Fruit fly (Drosophila melanogaster) whole organism, embryonic: Measurements from ENCODE around the gene Plap.

Source experiments
- Atf3 ChIP-seq: fragments of 200-800 bp; sonication (Bioruptor generic); optimal IDR thresholded peaks from 3 replicates; lab custom pipeline; 2016; ENCODE audit warnings: missing biosample characterization, missing genetic modification characterization
- Atf6 ChIP-seq: fragments of 200-800 bp; sonication (Bioruptor generic); IDR thresholded peaks from 2 replicates; pipeline ENCODE4 v1.3.6; 2022; ENCODE audit warnings: missing biosample characterization, missing genetic modification characterization
- B-H1 ChIP-seq: fragments of 200-800 bp; sonication (Bioruptor generic); IDR thresholded peaks from 3 replicates; pipeline ENCODE4 v1.3.6; 2022; ENCODE audit warnings: missing biosample characterization, missing genetic modification characterization
- Blimp-1 ChIP-seq: fragments of 200-800 bp; sonication (Bioruptor generic); optimal IDR thresholded peaks from 3 replicates; lab custom pipeline; 2018; ENCODE audit warnings: missing biosample characterization, missing genetic modification characterization, mild to moderate bottlenecking, moderate library complexity, missing genetic modification reagents
- BtbVII ChIP-seq: fragments of 200-800 bp; sonication (Bioruptor generic); optimal IDR thresholded peaks from 3 replicates; lab custom pipeline; 2017; ENCODE audit warnings: missing biosample characterization, mild to moderate bottlenecking, missing genetic modification characterization
- CG10274 ChIP-seq: fragments of 200-800 bp; sonication (Bioruptor generic); optimal IDR thresholded peaks from 3 replicates; lab custom pipeline; 2017; ENCODE audit warnings: missing biosample characterization, mild to moderate bottlenecking, missing genetic modification characterization
- CG11093 ChIP-seq: fragments of 200-800 bp; sonication (Bioruptor generic); IDR thresholded peaks from 3 replicates; pipeline ENCODE4 v1.3.6; 2022; ENCODE audit warnings: missing biosample characterization, missing genetic modification characterization
- CG12219 ChIP-seq: fragments of 200-800 bp; sonication (Bioruptor generic); optimal IDR thresholded peaks from 3 replicates; lab custom pipeline; 2018; ENCODE audit warnings: missing biosample characterization, mild to moderate bottlenecking, missing genetic modification characterization
- CG12659 ChIP-seq: fragments of 200-800 bp; sonication (Bioruptor generic); optimal IDR thresholded peaks from 3 replicates; lab custom pipeline; 2017; ENCODE audit warnings: mild to moderate bottlenecking, missing biosample characterization, missing genetic modification reagents, missing genetic modification characterization
- CG1529 ChIP-seq: fragments of 200-800 bp; sonication (Bioruptor generic); optimal IDR thresholded peaks from 3 replicates; lab custom pipeline; 2018; ENCODE audit warnings: missing biosample characterization, missing genetic modification characterization
- CG17361 ChIP-seq: fragments of 200-800 bp; sonication (Bioruptor generic); IDR thresholded peaks from 3 replicates; pipeline ENCODE4 v1.3.6; 2022; ENCODE audit warnings: missing biosample characterization, missing genetic modification characterization
- CG1792 ChIP-seq: fragments of 200-800 bp; sonication (Bioruptor generic); optimal IDR thresholded peaks from 2 replicates; lab custom pipeline; 2016; ENCODE audit warnings: missing biosample characterization, missing genetic modification characterization
- CG2202 ChIP-seq: fragments of 200-800 bp; sonication (Bioruptor generic); optimal IDR thresholded peaks from 2 replicates; lab custom pipeline; 2018; ENCODE audit warnings: missing biosample characterization, mild to moderate bottlenecking, missing genetic modification characterization
- CG2875 ChIP-seq: fragments of 200-800 bp; sonication (Bioruptor generic); optimal IDR thresholded peaks from 2 replicates; lab custom pipeline; 2017; ENCODE audit warnings: missing biosample characterization, mild to moderate bottlenecking, missing genetic modification characterization, missing genetic modification reagents
- CG31441 ChIP-seq: fragments of 200-800 bp; sonication (Bioruptor generic); IDR thresholded peaks from 2 replicates; pipeline ENCODE4 v1.3.6; 2022; ENCODE audit warnings: missing biosample characterization, missing genetic modification characterization
- CG34376 ChIP-seq: fragments of 200-800 bp; sonication (Bioruptor generic); optimal IDR thresholded peaks from 2 replicates; lab custom pipeline; 2018; ENCODE audit warnings: missing biosample characterization, mild to moderate bottlenecking, missing genetic modification characterization
- CG3995 ChIP-seq: fragments of 200-800 bp; sonication (Bioruptor generic); optimal IDR thresholded peaks from 3 replicates; lab custom pipeline; 2016; ENCODE audit warnings: missing biosample characterization, missing genetic modification characterization
- CG4282 ChIP-seq: fragments of 200-800 bp; sonication (Bioruptor generic); optimal IDR thresholded peaks from 2 replicates; lab custom pipeline; 2016; ENCODE audit warnings: missing biosample characterization, missing genetic modification characterization
- CG4328 ChIP-seq: fragments of 200-800 bp; sonication (Bioruptor generic); optimal IDR thresholded peaks from 3 replicates; lab custom pipeline; 2017; ENCODE audit warnings: missing biosample characterization, missing genetic modification reagents, missing genetic modification characterization
- CG4424 ChIP-seq: fragments of 200-800 bp; sonication (Bioruptor generic); optimal IDR thresholded peaks from 3 replicates; lab custom pipeline; 2016; ENCODE audit warnings: missing biosample characterization, missing genetic modification characterization
- CG4707 ChIP-seq: fragments of 200-800 bp; sonication (Bioruptor generic); optimal IDR thresholded peaks from 2 replicates; lab custom pipeline; 2018; ENCODE audit warnings: missing biosample characterization, mild to moderate bottlenecking, missing genetic modification characterization, moderate library complexity
- CG4854 ChIP-seq: fragments of 200-800 bp; sonication (Bioruptor generic); optimal IDR thresholded peaks from 2 replicates; lab custom pipeline; 2016; ENCODE audit warnings: missing biosample characterization, missing genetic modification characterization, inconsistent platforms
- CG7271 ChIP-seq: fragments of 200-800 bp; sonication (Bioruptor generic); optimal IDR thresholded peaks from 2 replicates; lab custom pipeline; 2018; ENCODE audit warnings: missing biosample characterization, mild to moderate bottlenecking, missing genetic modification characterization, moderate library complexity
- CG7987 ChIP-seq: fragments of 200-800 bp; sonication (Bioruptor generic); optimal IDR thresholded peaks from 2 replicates; lab custom pipeline; 2018; ENCODE audit warnings: missing biosample characterization, mild to moderate bottlenecking, missing genetic modification characterization, moderate library complexity
- CG9876 ChIP-seq: fragments of 200-800 bp; sonication (Bioruptor generic); optimal IDR thresholded peaks from 2 replicates; lab custom pipeline; 2016; ENCODE audit warnings: missing biosample characterization, missing genetic modification characterization
- CrebB ChIP-seq: fragments of 200-800 bp; sonication (Bioruptor generic); optimal IDR thresholded peaks from 3 replicates; lab custom pipeline; 2018; ENCODE audit warnings: missing biosample characterization, mild to moderate bottlenecking, missing genetic modification characterization
- Dek ChIP-seq: fragments of 200-800 bp; sonication (Bioruptor generic); optimal IDR thresholded peaks from 3 replicates; lab custom pipeline; 2019; ENCODE audit warnings: missing biosample characterization, mild to moderate bottlenecking, missing genetic modification characterization, moderate library complexity
- Elba2 ChIP-seq: fragments of 200-800 bp; sonication (Bioruptor generic); optimal IDR thresholded peaks from 3 replicates; lab custom pipeline; 2016; ENCODE audit warnings: missing biosample characterization, missing genetic modification characterization
- HmgD ChIP-seq: fragments of 200-800 bp; sonication (Bioruptor generic); optimal IDR thresholded peaks from 3 replicates; lab custom pipeline; 2016; ENCODE audit warnings: missing biosample characterization, missing genetic modification characterization
- Hmr ChIP-seq: fragments of 200-800 bp; sonication (Bioruptor generic); optimal IDR thresholded peaks from 3 replicates; lab custom pipeline; 2017; ENCODE audit warnings: mild to moderate bottlenecking, missing biosample characterization, missing genetic modification reagents, missing genetic modification characterization
- Lhr ChIP-seq: fragments of 200-800 bp; sonication (Bioruptor generic); optimal IDR thresholded peaks from 3 replicates; lab custom pipeline; 2017; ENCODE audit warnings: mild to moderate bottlenecking, missing biosample characterization, missing genetic modification reagents, missing genetic modification characterization
- MESR4 ChIP-seq: fragments of 200-800 bp; sonication (Bioruptor generic); optimal IDR thresholded peaks from 2 replicates; lab custom pipeline; 2018; ENCODE audit warnings: missing biosample characterization, mild to moderate bottlenecking, missing genetic modification characterization, moderate library complexity
- MTF-1 ChIP-seq: fragments of 200-800 bp; sonication (Bioruptor generic); optimal IDR thresholded peaks from 2 replicates; lab custom pipeline; 2018; ENCODE audit warnings: missing biosample characterization, mild to moderate bottlenecking, missing genetic modification characterization, borderline replicate concordance
- Nf-YA ChIP-seq: fragments of 200-800 bp; sonication (Bioruptor generic); IDR thresholded peaks from 2 replicates; pipeline ENCODE4 v1.3.6; 2022; ENCODE audit warnings: missing biosample characterization, missing genetic modification characterization
- Side ChIP-seq: fragments of 200-800 bp; sonication (Bioruptor generic); optimal IDR thresholded peaks from 2 replicates; lab custom pipeline; 2016; ENCODE audit warnings: missing biosample characterization, missing genetic modification characterization
- Sry-δ ChIP-seq: fragments of 200-800 bp; sonication (Bioruptor generic); optimal IDR thresholded peaks from 2 replicates; lab custom pipeline; 2016; ENCODE audit warnings: missing biosample characterization, missing genetic modification characterization
- az2 ChIP-seq: fragments of 200-800 bp; sonication (Bioruptor generic); optimal IDR thresholded peaks from 3 replicates; lab custom pipeline; 2016; ENCODE audit warnings: missing biosample characterization, missing genetic modification characterization
- bab2 ChIP-seq: fragments of 200-800 bp; sonication (Bioruptor generic); optimal IDR thresholded peaks from 2 replicates; lab custom pipeline; 2016; ENCODE audit warnings: missing biosample characterization, missing genetic modification characterization
- bbx ChIP-seq: fragments of 200-800 bp; sonication (Bioruptor generic); IDR thresholded peaks from 2 replicates; pipeline ENCODE4 v1.3.6; 2022; ENCODE audit warnings: missing biosample characterization, missing genetic modification characterization; ENCODE audit not compliant: partially characterized antibody
- dpn ChIP-seq, 2 experiments: fragments of 200-800 bp; sonication (Bioruptor generic); optimal IDR thresholded peaks; 3 replicates each; lab custom pipeline; 2016; ENCODE audit warnings: missing biosample characterization in 2 of 2, missing genetic modification characterization in 2 of 2
- hth ChIP-seq: fragments of >200 bp; optimal IDR thresholded peaks from 2 replicates; lab custom pipeline; 2017; ENCODE audit warnings: inconsistent platforms
- jigr1 ChIP-seq: fragments of 200-800 bp; sonication (Bioruptor generic); IDR thresholded peaks from 3 replicates; pipeline ENCODE4 v1.3.6; 2022; ENCODE audit warnings: missing biosample characterization, missing genetic modification characterization
- klu ChIP-seq: fragments of 200-800 bp; sonication (Bioruptor generic); IDR thresholded peaks from 2 replicates; pipeline ENCODE4 v1.3.6; 2022; ENCODE audit warnings: missing biosample characterization, missing genetic modification characterization
- nerfin-1 ChIP-seq: fragments of 200-800 bp; sonication (Bioruptor generic); optimal IDR thresholded peaks from 3 replicates; lab custom pipeline; 2019; ENCODE audit warnings: missing biosample characterization, mild to moderate bottlenecking, missing genetic modification characterization, moderate library complexity
- nmo ChIP-seq: fragments of 200-800 bp; sonication (Bioruptor generic); optimal IDR thresholded peaks from 2 replicates; lab custom pipeline; 2018; ENCODE audit warnings: missing biosample characterization, mild to moderate bottlenecking, missing genetic modification characterization, moderate library complexity
- org-1 ChIP-seq: fragments of 200-800 bp; sonication (Bioruptor generic); optimal IDR thresholded peaks from 2 replicates; lab custom pipeline; 2017; ENCODE audit warnings: missing biosample characterization, missing genetic modification characterization
- prd ChIP-seq, 3 experiments: fragments of >200 bp in 2 of 3; fragments of 200-800 bp in 1 of 3; sonication (Bioruptor generic) in 1 of 3; optimal IDR thresholded peaks in 2 of 3; IDR thresholded peaks in 1 of 3; 2 replicates in 2 of 3; 3 replicates in 1 of 3; pipeline versions ENCODE4 v1.3.6 to Lab custom; 2017 to 2022; ENCODE audit warnings: missing biosample characterization in 1 of 3, missing genetic modification characterization in 1 of 3
- sisA ChIP-seq: fragments of 200-800 bp; sonication (Bioruptor generic); IDR thresholded peaks from 2 replicates; pipeline ENCODE4 v1.3.6; 2022; ENCODE audit warnings: missing biosample characterization, missing genetic modification characterization
- tup ChIP-seq: fragments of 200-800 bp; sonication (Bioruptor generic); optimal IDR thresholded peaks from 2 replicates; lab custom pipeline; 2016; ENCODE audit warnings: missing biosample characterization, mild to moderate bottlenecking, missing genetic modification characterization, moderate library complexity
- wek ChIP-seq: fragments of 200-800 bp; sonication (Bioruptor generic); optimal IDR thresholded peaks from 3 replicates; lab custom pipeline; 2018; ENCODE audit warnings: missing biosample characterization, mild to moderate bottlenecking, missing genetic modification characterization, moderate library complexity
- zfh2 ChIP-seq: fragments of 200-800 bp; sonication (Bioruptor generic); optimal IDR thresholded peaks from 2 replicates; lab custom pipeline; 2016; ENCODE audit warnings: missing biosample characterization, missing genetic modification characterization

The Plap gene

dm6 chr2L:1150554-1150953 is 19.6 kb downstream of the Plap start, which contains the start of the genes Tfb4 and Vps29 (continued):
- TF ChIP-seq CG7987 (GFP tag; lab: Kevin White, UChicago) (peak; percentile 44), CG4424 (GFP tag; lab: Kevin White, UChicago) (no peak), wek (peak; percentile 85), bbx (GFP tag; lab: Robert Waterston, UW) (peak; percentile 97), CG34376 (GFP tag; lab: Kevin White, UChicago) (no peak), CG9876 (GFP tag; lab: Kevin White, UChicago) (no peak), Sry-δ (GFP tag; lab: Kevin White, UChicago) (peak; percentile 94), tup (GFP tag; lab: Kevin White, UChicago) (peak; percentile 49), Nf-YA (GFP tag; lab: Robert Waterston, UW) (no peak), sisA (GFP tag; lab: Robert Waterston, UW) (no peak), CrebB (tag; lab: Kevin White, UChicago) (no peak), Atf6 (GFP tag; lab: Robert Waterston, UW) (peak; percentile 54; the same call in 1 of the 2 replicates), CG4854 (GFP tag; lab: Kevin White, UChicago) (peak; percentile 21), Blimp-1 (GFP tag; lab: Kevin White, UChicago) (no peak), CG17361 (GFP tag; lab: Robert Waterston, UW) (no peak), jigr1 (GFP tag; lab: Robert Waterston, UW) (no peak), bab2 (GFP tag; lab: Kevin White, UChicago) (peak; percentile 64), CG7271 (tag; lab: Kevin White, UChicago) (peak; percentile 42), Dek (no peak), CG12659 (peak; percentile 44), CG4328 (GFP tag; lab: Kevin White, UChicago) (no peak), Lhr (GFP tag; lab: Kevin White, UChicago) (no peak), klu (GFP tag; lab: Robert Waterston, UW) (no peak), Elba2 (GFP tag; lab: Kevin White, UChicago) (no peak), zfh2 (peak; percentile 84), hth (no peak), az2 (GFP tag; lab: Kevin White, UChicago) (peak; percentile 26), dpn (GFP tag; optimal IDR thresholded peaks at IDR 0.05; lab: Kevin White, UChicago) (peak; percentile 28 to 73), CG4282 (GFP tag; lab: Kevin White, UChicago) (no peak), CG2875 (no peak), Side (GFP tag; lab: Kevin White, UChicago) (peak; percentile 63), Atf3 (GFP tag; lab: Kevin White, UChicago) (no peak), CG10274 (no peak), MESR4 (GFP tag; lab: Kevin White, UChicago) (peak; percentile 78), prd (optimal IDR thresholded peaks at IDR 0.05; lab: Kevin White, UChicago) (no peak), prd (GFP tag; IDR thresholded peaks at IDR 0.05; lab: Robert Waterston, UW) (peak; percentile 31; the same call in 1 of the 3 replicates), CG4707 (GFP tag; lab: Kevin White, UChicago) (no peak), MTF-1 (no peak), CG31441 (GFP tag; lab: Robert Waterston, UW) (no peak), CG2202 (no peak), HmgD (GFP tag; lab: Kevin White, UChicago) (peak; percentile 59), BtbVII (GFP tag; lab: Kevin White, UChicago) (no peak), CG1792 (no peak), CG1529 (no peak), nmo (peak; percentile 3), CG12219 (no peak), B-H1 (GFP tag; lab: Robert Waterston, UW) (no peak; the same call in 2 of the 3 replicates), CG3995 (GFP tag; lab: Kevin White, UChicago) (no peak), Hmr (GFP tag; lab: Kevin White, UChicago) (no peak), org-1 (no peak), CG11093 (GFP tag; lab: Robert Waterston, UW) (no peak), nerfin-1 (tag; lab: Kevin White, UChicago) (no peak)
